Fruit fly (Drosophila melanogaster): Measurements from ENCODE around the gene Cyp9f3.

The Cyp9f3 gene

dm6 chr3R:12385949-12386348, 12.8 kb downstream of the Cyp9f3 start, which contains the start of gene Sol1:
Gene Sol1 (plus strand): TSS chr3R:12386249.
- TF ChIP-seq noc (tag; optimal IDR thresholded peaks at IDR 0.05) = no peak

DNA sequence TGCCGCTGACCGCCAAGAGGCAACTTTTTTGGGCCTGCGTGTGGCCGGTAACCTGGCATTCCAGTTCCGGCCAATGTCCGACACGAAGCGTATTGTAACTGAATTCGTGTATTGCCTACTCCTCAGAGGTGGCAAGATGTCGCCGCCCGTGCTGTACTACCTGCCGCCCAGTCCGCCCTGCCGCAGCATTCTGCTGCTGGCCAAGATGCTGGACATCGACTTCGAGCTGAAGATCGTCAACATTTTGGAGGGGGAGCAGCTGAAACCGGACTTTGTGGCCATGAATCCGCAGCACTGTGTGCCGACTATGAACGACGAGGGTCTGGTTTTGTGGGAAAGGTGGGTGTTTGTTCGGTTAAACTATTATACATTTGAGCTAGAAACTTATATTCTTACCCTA, 14.5 kb downstream of the Cyp9f3 start:
- no peak for TF ChIP-seq noc (tag; optimal IDR thresholded peaks at IDR 0.05)

DNA sequence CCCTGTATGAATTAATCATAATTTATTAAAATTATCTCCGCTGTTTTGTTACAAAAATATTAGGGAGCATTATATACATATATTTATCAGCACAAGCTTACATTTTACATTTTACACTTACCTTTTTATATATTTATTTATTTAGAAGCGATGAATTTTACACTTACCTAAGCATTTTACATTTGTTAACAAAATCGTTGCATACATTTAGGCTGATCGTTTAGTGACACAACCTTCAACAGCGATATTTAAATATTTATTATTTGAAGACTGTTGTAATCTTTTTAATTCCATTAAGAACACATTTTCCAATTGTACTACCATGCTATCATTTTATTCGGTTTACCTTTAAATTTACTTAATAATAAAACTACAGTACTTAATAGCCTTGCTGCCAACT, 14.9 kb downstream of the Cyp9f3 start:
- TF ChIP-seq noc (tag; optimal IDR thresholded peaks at IDR 0.05) = no peak

DNA sequence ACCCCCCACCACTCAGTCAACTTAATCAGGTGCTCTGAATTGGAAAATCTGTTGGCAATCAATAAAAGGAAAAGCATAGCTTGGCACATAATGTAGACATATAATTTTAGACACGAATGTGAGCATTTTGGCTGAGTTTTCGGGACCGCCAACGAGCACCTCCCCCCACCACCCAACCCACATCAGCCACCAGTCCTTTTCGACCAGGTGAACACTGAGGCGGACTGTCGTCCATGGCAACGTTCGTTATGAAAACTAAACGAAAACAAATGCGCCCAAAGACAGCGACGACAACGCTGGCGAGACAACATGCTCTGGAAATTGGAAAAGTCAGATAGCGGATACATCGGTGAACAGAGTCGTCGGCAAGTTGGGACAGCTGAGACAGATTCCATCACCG, 15.7 kb downstream of the Cyp9f3 start, which contains the start of gene GstD11:
Gene GstD11 (plus strand): TSS at position 301 of the 400 bp plus-strand sequence.
- TF ChIP-seq noc (tag; optimal IDR thresholded peaks at IDR 0.05) = no peak

- no peak for TF ChIP-seq noc (tag; optimal IDR thresholded peaks at IDR 0.05)
Measured at dm6 chr3R:12382563-12382962, 16.2 kb downstream of the Cyp9f3 start, which contains the start of gene CG10035. Gene CG10035 (minus strand): TSS chr3R:12382691.

DNA sequence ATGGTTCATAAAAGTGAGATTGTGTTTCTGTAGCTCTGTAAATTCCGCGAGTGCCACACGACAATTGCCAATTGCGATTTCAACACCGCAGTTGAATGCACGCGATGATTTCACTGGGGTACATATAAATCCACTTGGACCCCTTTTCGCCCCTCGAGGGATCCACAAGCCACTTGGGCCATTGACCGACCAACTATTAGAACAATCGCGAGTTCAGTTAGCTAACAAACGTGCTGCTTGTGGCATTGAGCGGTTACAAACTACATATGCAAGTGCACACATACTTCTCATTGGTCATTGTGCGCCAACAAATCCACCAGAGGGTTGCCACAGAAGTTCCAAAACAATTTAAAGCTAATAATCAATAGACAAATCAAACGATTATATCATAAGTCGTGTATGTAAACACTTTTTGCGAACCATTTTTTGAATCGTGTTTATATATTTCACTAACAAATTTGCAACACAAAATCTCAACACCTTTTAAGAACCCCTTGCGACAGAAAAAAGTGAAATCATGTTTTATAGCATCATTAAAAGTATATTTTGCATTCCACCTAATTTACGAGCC, 17.5 kb downstream of the Cyp9f3 start:
- TF ChIP-seq noc (tag; optimal IDR thresholded peaks at IDR 0.05) = no peak

DNA sequence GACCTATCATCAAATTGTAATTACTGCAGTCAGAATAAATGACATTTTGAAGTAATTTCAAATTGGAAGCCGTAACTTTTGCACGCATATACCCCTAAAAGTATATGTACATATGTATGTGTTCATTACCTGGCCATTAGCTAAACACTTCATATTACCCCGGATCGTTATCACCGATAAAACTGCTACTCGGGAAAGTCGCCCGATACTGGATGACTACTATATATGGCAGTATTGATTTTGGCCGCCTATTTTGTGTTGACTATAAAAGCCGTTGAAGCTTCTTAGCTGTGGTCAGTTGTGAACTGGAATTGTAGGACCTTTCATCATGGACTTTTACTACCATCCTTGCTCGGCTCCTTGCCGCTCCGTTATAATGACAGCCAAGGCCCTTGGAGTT, 19.0 kb downstream of the Cyp9f3 start, which contains the start of gene GstD8:
Gene GstD8 (plus strand): TSS at position 301 of the 400 bp plus-strand sequence.
- TF ChIP-seq noc (tag; optimal IDR thresholded peaks at IDR 0.05) = no peak

dm6 chr3R:12379249-12379648, 19.5 kb downstream of the Cyp9f3 start:
- no peak for TF ChIP-seq noc (tag; optimal IDR thresholded peaks at IDR 0.05)

DNA sequence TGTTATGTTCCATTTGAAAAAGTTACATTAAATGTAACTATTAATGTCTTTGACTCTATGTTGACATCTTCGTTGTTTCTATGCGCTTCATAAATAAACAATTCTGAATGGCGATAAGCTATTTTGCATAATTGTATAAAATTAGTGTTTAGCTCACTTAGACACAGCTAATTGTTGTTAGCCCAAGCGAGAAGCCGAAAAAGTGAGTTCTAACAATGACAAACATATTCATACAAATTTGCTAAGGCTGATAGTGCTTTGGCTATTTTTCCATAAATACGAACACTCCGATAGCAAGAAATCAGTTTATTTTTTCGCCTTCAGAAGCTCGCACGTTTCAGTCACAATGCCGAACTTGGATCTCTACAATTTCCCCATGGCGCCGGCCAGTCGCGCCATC, 20.5 kb downstream of the Cyp9f3 start, which contains the start of gene GstD7:
Gene GstD7 (plus strand): TSS at position 301 of the 400 bp plus-strand sequence.
- no peak for TF ChIP-seq noc (tag; optimal IDR thresholded peaks at IDR 0.05)

dm6 chr3R:12376828-12377227, 21.9 kb downstream of the Cyp9f3 start, which contains the start of gene GstD6:
Gene GstD6 (plus strand): TSS chr3R:12377128.
- TF ChIP-seq noc (tag; optimal IDR thresholded peaks at IDR 0.05) = no peak

- no peak for TF ChIP-seq noc (tag; optimal IDR thresholded peaks at IDR 0.05)
Measured at dm6 chr3R:12375258-12375783, 23.4 kb downstream of the Cyp9f3 start, which contains the start of gene GstD5. Gene GstD5 (plus strand): TSS chr3R:12375733.

DNA sequence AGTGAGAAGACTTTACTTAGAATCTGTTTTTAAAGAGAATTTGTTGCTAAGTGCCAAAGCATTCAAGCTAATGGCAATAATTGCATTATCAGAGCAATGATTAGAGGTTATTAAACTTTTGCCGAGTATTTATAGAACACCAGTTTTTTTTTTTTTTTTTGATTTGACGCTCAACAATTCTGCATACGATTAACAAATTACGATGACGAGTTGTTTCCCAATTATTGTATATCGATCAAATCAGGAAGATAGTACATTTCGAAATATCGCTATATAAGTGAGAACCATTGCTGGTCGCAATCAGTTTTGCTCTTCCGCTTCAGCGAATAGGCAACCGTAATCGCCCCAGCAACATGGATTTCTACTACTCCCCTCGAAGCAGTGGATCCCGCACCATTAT, 24.9 kb downstream of the Cyp9f3 start, which contains the start of gene GstD4:
Gene GstD4 (plus strand): TSS at position 301 of the 400 bp plus-strand sequence.
- no peak for TF ChIP-seq noc (tag; optimal IDR thresholded peaks at IDR 0.05)

DNA sequence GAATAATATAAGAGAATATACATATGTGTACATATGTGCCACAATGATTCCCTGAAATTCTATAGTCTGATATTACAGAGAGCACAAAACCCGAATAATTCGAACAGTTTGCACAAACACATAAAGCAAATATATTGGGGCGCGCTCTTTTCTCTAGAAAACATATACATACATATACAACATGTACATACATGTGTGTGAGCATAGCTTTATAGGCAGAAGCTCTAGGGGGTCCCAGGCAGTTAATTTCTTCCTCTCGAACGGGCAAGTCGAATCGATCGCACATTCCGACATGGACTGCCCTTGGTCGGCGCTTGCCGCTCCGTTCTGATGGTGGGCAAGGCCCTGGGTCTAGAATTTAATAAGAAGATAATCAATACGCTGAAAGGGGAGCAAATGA, 25.9 kb downstream of the Cyp9f3 start, which contains the start of gene GstD3:
Gene GstD3 (plus strand): TSS at position 269 of the 400 bp plus-strand sequence.
- no peak for TF ChIP-seq noc (tag; optimal IDR thresholded peaks at IDR 0.05)

- TF ChIP-seq noc (tag; optimal IDR thresholded peaks at IDR 0.05) = no peak
Measured at dm6 chr3R:12371671-12372070, 27.1 kb downstream of the Cyp9f3 start, which contains the start of gene GstD2. Gene GstD2 (plus strand): TSS chr3R:12371971.

- peak; percentile 42 for TF ChIP-seq noc (tag; optimal IDR thresholded peaks at IDR 0.05)
Measured at dm6 chr3R:12370643-12370995, 28.1 kb downstream of the Cyp9f3 start.

dm6 chr3R:12369793-12370642, 28.7 kb downstream of the Cyp9f3 start:
- TF ChIP-seq noc (tag; optimal IDR thresholded peaks at IDR 0.05) = no peak

Data from whole organism, larva.